Fruit fly (Drosophila melanogaster) whole organism, embryonic: ENCODE measurements around the gene CG12057.

Experiments used
- ATbp ChIP-seq: fragments of 200-800 bp; sonication (Bioruptor generic); optimal IDR thresholded peaks from 2 replicates; lab custom pipeline; 2017; ENCODE audit warnings: missing biosample characterization, mild to moderate bottlenecking, missing genetic modification characterization, missing genetic modification reagents
- C15 ChIP-seq: fragments of 200-800 bp; sonication (Bioruptor generic); IDR thresholded peaks from 3 replicates; pipeline ENCODE4 v1.3.6; 2022; ENCODE audit warnings: missing biosample characterization, missing genetic modification characterization
- CG12744 ChIP-seq: fragments of 200-800 bp; sonication (Bioruptor generic); optimal IDR thresholded peaks from 2 replicates; lab custom pipeline; 2016; ENCODE audit warnings: missing biosample characterization, missing genetic modification characterization
- CG13624 ChIP-seq: fragments of 200-800 bp; sonication (Bioruptor generic); optimal IDR thresholded peaks from 2 replicates; lab custom pipeline; 2016; ENCODE audit warnings: missing biosample characterization, missing genetic modification characterization
- CG13894 ChIP-seq: fragments of 200-800 bp; sonication (Bioruptor generic); optimal IDR thresholded peaks from 3 replicates; lab custom pipeline; 2018; ENCODE audit warnings: missing biosample characterization, mild to moderate bottlenecking, missing genetic modification characterization, moderate library complexity
- CG15073 ChIP-seq: fragments of 200-800 bp; sonication (Bioruptor generic); optimal IDR thresholded peaks from 2 replicates; lab custom pipeline; 2016; ENCODE audit warnings: missing biosample characterization, missing genetic modification characterization
- CG16813 ChIP-seq: fragments of 200-800 bp; sonication (Bioruptor generic); IDR thresholded peaks from 3 replicates; pipeline ENCODE4 v1.3.6; 2022; ENCODE audit warnings: missing biosample characterization, missing genetic modification characterization; ENCODE audit not compliant: partially characterized antibody
- CG16815 ChIP-seq: fragments of 200-800 bp; sonication (Bioruptor generic); optimal IDR thresholded peaks from 3 replicates; lab custom pipeline; 2017; ENCODE audit warnings: missing biosample characterization, mild to moderate bottlenecking, missing genetic modification characterization
- CG17361 ChIP-seq: fragments of 200-800 bp; sonication (Bioruptor generic); IDR thresholded peaks from 3 replicates; pipeline ENCODE4 v1.3.6; 2022; ENCODE audit warnings: missing biosample characterization, missing genetic modification characterization
- CG18619 ChIP-seq: fragments of 200-800 bp; sonication (Bioruptor generic); optimal IDR thresholded peaks from 3 replicates; lab custom pipeline; 2017; ENCODE audit warnings: missing biosample characterization, mild to moderate bottlenecking, missing genetic modification characterization
- CG2712 ChIP-seq: fragments of 200-800 bp; optimal IDR thresholded peaks from 3 replicates; lab custom pipeline; 2019; ENCODE audit warnings: missing biosample characterization, mild to moderate bottlenecking, missing genetic modification characterization, moderate library complexity
- CG2875 ChIP-seq: fragments of 200-800 bp; sonication (Bioruptor generic); optimal IDR thresholded peaks from 2 replicates; lab custom pipeline; 2017; ENCODE audit warnings: missing biosample characterization, mild to moderate bottlenecking, missing genetic modification characterization, missing genetic modification reagents
- CG31224 ChIP-seq: fragments of 200-800 bp; sonication (Bioruptor generic); IDR thresholded peaks from 2 replicates; pipeline ENCODE4 v1.3.6; 2022; ENCODE audit warnings: missing biosample characterization, missing genetic modification characterization
- CG34224 ChIP-seq: fragments of 200-800 bp; sonication (Bioruptor generic); IDR thresholded peaks from 3 replicates; pipeline ENCODE4 v1.3.6; 2022; ENCODE audit warnings: missing biosample characterization, missing genetic modification characterization; ENCODE audit not compliant: partially characterized antibody
- CG43689 ChIP-seq: fragments of 200-800 bp; sonication (Bioruptor generic); IDR thresholded peaks from 2 replicates; pipeline ENCODE4 v1.3.6; 2022; ENCODE audit warnings: missing biosample characterization, missing genetic modification characterization
- CG4424 ChIP-seq: fragments of 200-800 bp; sonication (Bioruptor generic); optimal IDR thresholded peaks from 3 replicates; lab custom pipeline; 2016; ENCODE audit warnings: missing biosample characterization, missing genetic modification characterization
- CG6175 ChIP-seq: fragments of 200-800 bp; sonication (Bioruptor generic); IDR thresholded peaks from 3 replicates; pipeline ENCODE4 v1.3.6; 2022; ENCODE audit warnings: missing biosample characterization, missing genetic modification characterization
- CG7372 ChIP-seq: fragments of 200-800 bp; sonication (Bioruptor generic); IDR thresholded peaks from 2 replicates; pipeline ENCODE4 v1.3.6; 2022; ENCODE audit warnings: missing biosample characterization, missing genetic modification characterization
- CG7786 ChIP-seq: fragments of 200-800 bp; sonication (Bioruptor generic); optimal IDR thresholded peaks from 2 replicates; lab custom pipeline; 2016; ENCODE audit warnings: missing biosample characterization, missing genetic modification characterization
- CG7928 ChIP-seq: fragments of 200-800 bp; sonication (Bioruptor generic); optimal IDR thresholded peaks from 2 replicates; lab custom pipeline; 2017; ENCODE audit warnings: missing biosample characterization, mild to moderate bottlenecking, missing genetic modification characterization
- CG8089 ChIP-seq: fragments of 200-800 bp; sonication (Bioruptor generic); optimal IDR thresholded peaks from 3 replicates; lab custom pipeline; 2016; ENCODE audit warnings: missing biosample characterization, missing genetic modification characterization
- CG9727 ChIP-seq: fragments of 200-800 bp; sonication (Bioruptor generic); optimal IDR thresholded peaks from 3 replicates; lab custom pipeline; 2017; ENCODE audit warnings: missing biosample characterization, mild to moderate bottlenecking, missing genetic modification characterization
- CTCF ChIP-seq: fragments of 200-800 bp; sonication (Bioruptor generic); optimal IDR thresholded peaks from 2 replicates; lab custom pipeline; 2017; ENCODE audit warnings: missing biosample characterization, mild to moderate bottlenecking, missing genetic modification characterization, moderate library complexity
- Chrac-16 ChIP-seq: fragments of 200-800 bp; sonication (Bioruptor generic); optimal IDR thresholded peaks from 3 replicates; lab custom pipeline; 2016; ENCODE audit warnings: missing biosample characterization, missing genetic modification characterization
- Deaf1 ChIP-seq: fragments of 200-800 bp; optimal IDR thresholded peaks from 3 replicates; lab custom pipeline; 2019; ENCODE audit warnings: missing biosample characterization, mild to moderate bottlenecking, missing genetic modification characterization, moderate library complexity
- H2.0 ChIP-seq: fragments of 200-800 bp; sonication (Bioruptor generic); IDR thresholded peaks from 2 replicates; pipeline ENCODE4 v1.3.6; 2022; ENCODE audit warnings: missing biosample characterization, missing genetic modification characterization
- HLH3B ChIP-seq: fragments of 200-800 bp; sonication (Bioruptor generic); IDR thresholded peaks from 2 replicates; pipeline ENCODE4 v1.3.6; 2022; ENCODE audit warnings: missing biosample characterization, missing genetic modification characterization
- Hr78 ChIP-seq, 2 experiments: fragments of 200-800 bp in 1 of 2; fragments of >200 bp in 1 of 2; sonication (Bioruptor generic) in 1 of 2; optimal IDR thresholded peaks; 2 replicates each; lab custom pipeline; 2017 to 2019; ENCODE audit warnings: missing biosample characterization in 2 of 2, missing genetic modification characterization in 2 of 2, mild to moderate bottlenecking in 1 of 2, moderate library complexity in 1 of 2
- Opbp ChIP-seq: fragments of 200-800 bp; sonication (Bioruptor generic); IDR thresholded peaks from 3 replicates; pipeline ENCODE4 v1.3.6; 2022; ENCODE audit warnings: missing biosample characterization, missing genetic modification characterization; ENCODE audit not compliant: partially characterized antibody
- Usf ChIP-seq: fragments of 200-800 bp; sonication (Bioruptor generic); optimal IDR thresholded peaks from 2 replicates; lab custom pipeline; 2017; ENCODE audit warnings: missing genotype, missing biosample characterization, missing genetic modification characterization
- ab ChIP-seq: fragments of 200-800 bp; sonication (Bioruptor generic); optimal IDR thresholded peaks from 2 replicates; lab custom pipeline; 2016; ENCODE audit warnings: missing biosample characterization, missing genetic modification characterization
- cato ChIP-seq: fragments of 200-800 bp; sonication (Bioruptor generic); optimal IDR thresholded peaks from 2 replicates; lab custom pipeline; 2016; ENCODE audit warnings: missing biosample characterization, missing genetic modification characterization, borderline replicate concordance
- chif ChIP-seq, 2 experiments: fragments of 200-800 bp; sonication (Bioruptor generic); optimal IDR thresholded peaks; 3 replicates each; lab custom pipeline; 2016; ENCODE audit warnings: missing biosample characterization in 2 of 2, missing genetic modification characterization in 2 of 2
- chinmo ChIP-seq: fragments of 200-800 bp; sonication (Bioruptor generic); IDR thresholded peaks from 4 replicates; pipeline ENCODE4 v1.3.6; 2022; ENCODE audit warnings: missing biosample characterization, missing genetic modification characterization; ENCODE audit not compliant: partially characterized antibody
- dati ChIP-seq: fragments of 200-800 bp; sonication (Bioruptor generic); IDR thresholded peaks from 2 replicates; pipeline ENCODE4 v1.3.6; 2022; ENCODE audit warnings: missing biosample characterization, missing genetic modification characterization
- eve ChIP-seq, 2 experiments: fragments of >200 bp; optimal IDR thresholded peaks; 2 replicates each; lab custom pipeline; 2017; ENCODE audit warnings: missing biosample characterization in 2 of 2, missing genetic modification characterization in 2 of 2
- gfzf ChIP-seq: fragments of 200-800 bp; sonication (Bioruptor generic); optimal IDR thresholded peaks from 2 replicates; lab custom pipeline; 2016; ENCODE audit warnings: missing biosample characterization, mild to moderate bottlenecking, missing genetic modification characterization, moderate library complexity
- knrl ChIP-seq: fragments of 200-800 bp; sonication (Bioruptor generic); IDR thresholded peaks from 3 replicates; pipeline ENCODE4 v1.3.6; 2022; ENCODE audit warnings: missing biosample characterization, missing genetic modification characterization; ENCODE audit not compliant: partially characterized antibody
- lbe ChIP-seq: fragments of 200-800 bp; sonication (Bioruptor generic); optimal IDR thresholded peaks from 2 replicates; lab custom pipeline; 2016; ENCODE audit warnings: missing biosample characterization, mild to moderate bottlenecking, missing genetic modification characterization
- lilli ChIP-seq: fragments of 200-800 bp; sonication (Bioruptor generic); optimal IDR thresholded peaks from 3 replicates; lab custom pipeline; 2016; ENCODE audit warnings: missing biosample characterization, missing genetic modification characterization
- pan ChIP-seq, 4 experiments: fragments of >200 bp in 3 of 4; fragments of 200-800 bp in 1 of 4; sonication (Bioruptor generic) in 1 of 4; optimal IDR thresholded peaks in 3 of 4; IDR thresholded peaks in 1 of 4; 2 replicates each; pipeline versions ENCODE4 v1.3.6 to Lab custom; 2017 to 2022; ENCODE audit warnings: missing biosample characterization in 2 of 4, missing genetic modification characterization in 2 of 4, mixed read lengths in 1 of 4
- pzg ChIP-seq: fragments of 200-800 bp; sonication (Bioruptor generic); optimal IDR thresholded peaks from 3 replicates; lab custom pipeline; 2018; ENCODE audit warnings: missing biosample characterization, mild to moderate bottlenecking, missing genetic modification characterization, moderate library complexity
- sens-2 ChIP-seq: fragments of 200-800 bp; sonication (Bioruptor generic); IDR thresholded peaks from 2 replicates; pipeline ENCODE4 v1.3.6; 2022; ENCODE audit warnings: missing biosample characterization, missing genetic modification characterization
- slbo ChIP-seq: fragments of 200-800 bp; sonication (Bioruptor generic); IDR thresholded peaks from 2 replicates; pipeline ENCODE4 v1.3.6; 2022; ENCODE audit warnings: missing biosample characterization, missing genetic modification characterization
- toy ChIP-seq: fragments of 200-800 bp; sonication (Bioruptor generic); IDR thresholded peaks from 2 replicates; pipeline ENCODE4 v1.3.6; 2022; ENCODE audit warnings: missing biosample characterization, missing genetic modification characterization
- twi ChIP-seq: fragments of 200-800 bp; optimal IDR thresholded peaks from 2 replicates; lab custom pipeline; 2019; ENCODE audit warnings: missing biosample characterization, mild to moderate bottlenecking, missing genetic modification characterization, moderate library complexity
- unc-4 ChIP-seq: fragments of 200-800 bp; sonication (Bioruptor generic); IDR thresholded peaks from 2 replicates; pipeline ENCODE4 v1.3.6; 2022; ENCODE audit warnings: missing biosample characterization, missing genetic modification characterization; ENCODE audit not compliant: partially characterized antibody
- vnd ChIP-seq: fragments of 200-800 bp; sonication (Bioruptor generic); IDR thresholded peaks from 3 replicates; pipeline ENCODE4 v1.3.6; 2022; ENCODE audit warnings: missing biosample characterization, missing genetic modification characterization; ENCODE audit not compliant: partially characterized antibody
- zen ChIP-seq: fragments of 200-800 bp; sonication (Bioruptor generic); optimal IDR thresholded peaks from 3 replicates; lab custom pipeline; 2018; ENCODE audit warnings: missing biosample characterization, mild to moderate bottlenecking, missing genetic modification characterization, moderate library complexity
- zfh2 ChIP-seq: fragments of 200-800 bp; sonication (Bioruptor generic); optimal IDR thresholded peaks from 2 replicates; lab custom pipeline; 2016; ENCODE audit warnings: missing biosample characterization, missing genetic modification characterization

Gene CG12057

DNA sequence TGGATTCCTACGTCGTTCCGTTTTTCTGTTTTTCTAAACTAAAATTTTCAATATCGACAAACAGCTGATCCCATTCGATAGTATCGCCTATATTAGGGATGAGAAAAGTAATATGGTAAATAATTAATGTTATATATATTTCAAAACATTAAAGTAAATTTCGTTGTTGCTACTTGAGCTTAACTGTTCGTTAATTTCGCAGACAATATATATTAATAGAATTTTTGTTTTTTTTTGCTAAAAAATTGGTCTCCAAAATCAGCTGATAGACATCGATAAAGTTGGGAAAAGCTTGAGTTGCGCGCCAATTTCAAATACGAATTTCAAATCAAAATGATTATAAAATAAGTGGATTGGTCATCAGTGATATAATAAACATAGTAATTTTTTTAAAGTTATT, 4.9 kb downstream of the CG12057 start, which contains the start of gene CG12118 (continued):
- TF ChIP-seq CG16813 (GFP tag; lab: Robert Waterston, UW) (peak; percentile 92), pan (optimal IDR thresholded peaks at IDR 0.05; lab: Kevin White, UChicago) (no peak), pan (GFP tag; optimal IDR thresholded peaks at IDR 0.05 in 1 of 2, IDR thresholded peaks at IDR 0.05 in 1 of 2) (peak in 1 of 2 experiments; percentile 84), CG7372 (GFP tag; lab: Robert Waterston, UW) (peak; percentile 77), Hr78 (GFP tag; optimal IDR thresholded peaks at IDR 0.05; lab: Kevin White, UChicago) (no peak), Chrac-16 (peak; percentile 86), CG7786 (peak; percentile 20), zfh2 (GFP tag; lab: Kevin White, UChicago) (peak; percentile 69), sens-2 (GFP tag; lab: Robert Waterston, UW) (0 out of 2 replicates have a peak, but pooled peaks have one; percentile 46), ab (no peak), CG8089 (no peak), C15 (peak; percentile 61; the same call in 1 of the 3 replicates), lbe (GFP tag; lab: Kevin White, UChicago) (peak; percentile 84), CG13624 (peak; percentile 5), Opbp (GFP tag; lab: Robert Waterston, UW) (peak; percentile 85), zen (peak; percentile 78), slbo (GFP tag; lab: Robert Waterston, UW) (peak; percentile 94), dati (GFP tag; lab: Robert Waterston, UW) (no peak), CG15073 (GFP tag; lab: Kevin White, UChicago) (no peak), knrl (GFP tag; lab: Robert Waterston, UW) (peak; percentile 93), Deaf1 (tag; lab: Kevin White, UChicago) (peak; percentile 36), twi (tag; lab: Kevin White, UChicago) (peak; percentile 22), CG43689 (GFP tag; lab: Robert Waterston, UW) (peak; percentile 45; the same call in 1 of the 2 replicates), toy (GFP tag; lab: Robert Waterston, UW) (no peak), H2.0 (GFP tag; lab: Robert Waterston, UW) (peak; percentile 87), CG18619 (GFP tag; lab: Kevin White, UChicago) (peak; percentile 57), cato (peak; percentile 64), chinmo (GFP tag; lab: Robert Waterston, UW) (peak; percentile 72; the same call in 1 of the 4 replicates), lilli (GFP tag; lab: Kevin White, UChicago) (peak; percentile 82), unc-4 (GFP tag; lab: Robert Waterston, UW) (peak; percentile 96), HLH3B (GFP tag; lab: Robert Waterston, UW) (peak; percentile 78), eve (GFP tag; optimal IDR thresholded peaks at IDR 0.05; lab: Kevin White, UChicago) (no peak), CG34224 (GFP tag; lab: Robert Waterston, UW) (peak; percentile 91), CG6175 (GFP tag; lab: Robert Waterston, UW) (0 out of 3 replicates have a peak, but pooled peaks have one; percentile 22), Usf (GFP tag; lab: Kevin White, UChicago) (no peak), CG13894 (peak; percentile 75), pzg (peak; percentile 49), CG4424 (GFP tag; lab: Kevin White, UChicago) (peak; percentile 77), ATbp (GFP tag; lab: Kevin White, UChicago) (peak; percentile 30), CG16815 (peak; percentile 55), CG9727 (GFP tag; lab: Kevin White, UChicago) (peak; percentile 84), CG17361 (GFP tag; lab: Robert Waterston, UW) (peak; percentile 80), CG12744 (no peak), CG2712 (tag; lab: Kevin White, UChicago) (peak; percentile 85), chif (GFP tag; optimal IDR thresholded peaks at IDR 0.05; lab: Kevin White, UChicago) (peak; percentile 0 to 52), gfzf (GFP tag; lab: Kevin White, UChicago) (no peak), CG31224 (GFP tag; lab: Robert Waterston, UW) (peak; percentile 79), CG7928 (GFP tag; lab: Kevin White, UChicago) (peak; percentile 22), vnd (GFP tag; lab: Robert Waterston, UW) (peak; percentile 94), CG2875 (peak; percentile 44), CTCF (GFP tag; lab: Kevin White, UChicago) (no peak)
